Worm (Caenorhabditis elegans) whole organism, L3 larva: ENCODE measurements around the gene Y43F8B.23.
A peak's percentile ranks its signal among the peaks of the same experiment; 100 is the strongest.

Experiments used
- R02D3.7 ChIP-seq: fragments of 150-350 bp; optimal IDR thresholded peaks from 2 replicates; lab custom pipeline; 2014; ENCODE audit warnings: missing biosample characterization, missing genetic modification characterization
- ZK546.5 ChIP-seq: sonication (generic microtip); optimal IDR thresholded peaks from 2 replicates; lab custom pipeline; 2017; ENCODE audit warnings: missing biosample characterization, missing genetic modification characterization
- aly-2 ChIP-seq: fragments of 150-350 bp; optimal IDR thresholded peaks from 2 replicates; lab custom pipeline; 2014; ENCODE audit warnings: missing biosample characterization, missing genetic modification characterization
- ama-1 ChIP-seq: fragments of 150-350 bp; optimal IDR thresholded peaks from 2 replicates; lab custom pipeline; 2018
- ceh-16 ChIP-seq: sonication (generic microtip); optimal IDR thresholded peaks from 2 replicates; lab custom pipeline; 2017; ENCODE audit warnings: missing biosample characterization, missing genetic modification characterization
- ceh-28 ChIP-seq: fragments of 150-350 bp; optimal IDR thresholded peaks from 2 replicates; lab custom pipeline; 2014; ENCODE audit warnings: missing biosample characterization, missing genetic modification reagents, missing genetic modification characterization
- ceh-82 ChIP-seq: fragments of 150-350 bp; optimal IDR thresholded peaks from 2 replicates; lab custom pipeline; 2014; ENCODE audit warnings: missing biosample characterization, missing genetic modification characterization
- ceh-9 ChIP-seq: sonication (generic microtip); optimal IDR thresholded peaks from 2 replicates; lab custom pipeline; 2018; ENCODE audit warnings: missing biosample characterization, missing genetic modification characterization
- egl-27 ChIP-seq: sonication (generic microtip); optimal IDR thresholded peaks from 4 replicates; lab custom pipeline; 2017; ENCODE audit warnings: missing biosample characterization, missing genetic modification reagents, missing genetic modification characterization
- egl-5 ChIP-seq: fragments of 150-350 bp; optimal IDR thresholded peaks from 2 replicates; lab custom pipeline; 2017; ENCODE audit warnings: missing biosample characterization, missing genetic modification reagents, missing genetic modification characterization, inconsistent platforms
- elt-1 ChIP-seq: fragments of 150-350 bp; optimal IDR thresholded peaks from 2 replicates; lab custom pipeline; 2014; ENCODE audit warnings: missing biosample characterization, missing genetic modification characterization
- elt-3 ChIP-seq, 3 experiments: fragments of 150-350 bp in 1 of 3; sonication (generic microtip) in 2 of 3; optimal IDR thresholded peaks; 2 replicates in 2 of 3; 4 replicates in 1 of 3; lab custom pipeline; 2014 to 2017; ENCODE audit warnings: missing biosample characterization in 3 of 3, missing genetic modification characterization in 3 of 3
- eor-1 ChIP-seq, 2 experiments: fragments of 150-350 bp; optimal IDR thresholded peaks; 2 replicates each; lab custom pipeline; 2014 to 2018; ENCODE audit warnings: missing biosample characterization in 2 of 2, missing genetic modification characterization in 2 of 2
- fkh-10 ChIP-seq: sonication (generic microtip); optimal IDR thresholded peaks from 2 replicates; lab custom pipeline; 2017; ENCODE audit warnings: missing biosample characterization, missing genetic modification reagents, missing genetic modification characterization
- fkh-2 ChIP-seq: fragments of 150-350 bp; optimal IDR thresholded peaks from 2 replicates; lab custom pipeline; 2014; ENCODE audit warnings: missing biosample characterization, missing genetic modification reagents, missing genetic modification characterization
- fos-1 ChIP-seq: fragments of 150-350 bp; optimal IDR thresholded peaks from 2 replicates; lab custom pipeline; 2014; ENCODE audit warnings: missing biosample characterization, missing genetic modification characterization
- hmg-11 ChIP-seq: sonication (generic microtip); optimal IDR thresholded peaks from 2 replicates; lab custom pipeline; 2016; ENCODE audit warnings: missing genetic modification characterization, missing compliant biosample characterization
- jun-1 ChIP-seq: fragments of 150-350 bp; optimal IDR thresholded peaks from 2 replicates; lab custom pipeline; 2014; ENCODE audit warnings: missing biosample characterization, missing genetic modification reagents, missing genetic modification characterization
- lin-15B ChIP-seq: fragments of 150-350 bp; optimal IDR thresholded peaks from 2 replicates; lab custom pipeline; 2014; ENCODE audit warnings: missing biosample characterization, missing genetic modification characterization
- mdl-1 ChIP-seq: fragments of 150-350 bp; optimal IDR thresholded peaks from 2 replicates; lab custom pipeline; 2014; ENCODE audit warnings: missing biosample characterization, missing genetic modification characterization
- mml-1 ChIP-seq: fragments of 150-350 bp; sonication (generic microtip); optimal IDR thresholded peaks from 3 replicates; lab custom pipeline; 2014; ENCODE audit warnings: missing biosample characterization, missing genetic modification characterization
- nfya-1 ChIP-seq: sonication (generic microtip); optimal IDR thresholded peaks from 2 replicates; lab custom pipeline; 2017; ENCODE audit warnings: missing genetic modification characterization, mild to moderate bottlenecking, missing compliant biosample characterization, antibody characterized with exemption, moderate library complexity; ENCODE audit not compliant: insufficient read depth
- nhr-11 ChIP-seq: fragments of 150-350 bp; optimal IDR thresholded peaks from 2 replicates; lab custom pipeline; 2014; ENCODE audit warnings: missing biosample characterization, missing genetic modification characterization
- nhr-23 ChIP-seq: fragments of 150-350 bp; optimal IDR thresholded peaks from 2 replicates; lab custom pipeline; 2014; ENCODE audit warnings: missing biosample characterization, missing genetic modification reagents, missing genetic modification characterization
- nhr-237 ChIP-seq: fragments of 150-350 bp; optimal IDR thresholded peaks from 2 replicates; lab custom pipeline; 2014; ENCODE audit warnings: missing biosample characterization, missing genetic modification characterization
- nhr-25 ChIP-seq: sonication (generic microtip); optimal IDR thresholded peaks from 2 replicates; lab custom pipeline; 2017; ENCODE audit warnings: missing biosample characterization, missing genetic modification characterization
- nhr-43 ChIP-seq: sonication (generic microtip); optimal IDR thresholded peaks from 2 replicates; lab custom pipeline; 2016; ENCODE audit warnings: mild to moderate bottlenecking, missing genetic modification characterization, missing compliant biosample characterization; ENCODE audit not compliant: poor library complexity, severe bottlenecking
- nhr-67 ChIP-seq: fragments of 150-350 bp; optimal IDR thresholded peaks from 2 replicates; lab custom pipeline; 2014; ENCODE audit warnings: missing biosample characterization, missing genetic modification characterization
- nhr-76 ChIP-seq: fragments of 150-350 bp; sonication (generic microtip); optimal IDR thresholded peaks from 5 replicates; lab custom pipeline; 2014; ENCODE audit warnings: missing biosample characterization, missing genetic modification characterization
- pha-4 ChIP-seq: fragments of 150-350 bp; optimal IDR thresholded peaks from 2 replicates; lab custom pipeline; 2014; ENCODE audit warnings: missing biosample characterization, missing genetic modification reagents, missing genetic modification characterization
- pqm-1 ChIP-seq: fragments of 150-350 bp; optimal IDR thresholded peaks from 2 replicates; lab custom pipeline; 2017; ENCODE audit warnings: missing biosample characterization, missing genetic modification characterization, inconsistent platforms
- sea-2 ChIP-seq: fragments of 150-350 bp; sonication (generic microtip); optimal IDR thresholded peaks from 4 replicates; lab custom pipeline; 2014; ENCODE audit warnings: missing biosample characterization, missing genetic modification reagents, missing genetic modification characterization
- tbx-2 ChIP-seq: sonication (generic microtip); optimal IDR thresholded peaks from 2 replicates; lab custom pipeline; 2016; ENCODE audit warnings: mild to moderate bottlenecking, missing genetic modification characterization, missing compliant biosample characterization
- unc-39 ChIP-seq: sonication (generic microtip); optimal IDR thresholded peaks from 4 replicates; lab custom pipeline; 2017; ENCODE audit warnings: missing biosample characterization, missing genetic modification characterization
- ztf-11 ChIP-seq: fragments of 150-350 bp; optimal IDR thresholded peaks from 2 replicates; lab custom pipeline; 2014; ENCODE audit warnings: missing biosample characterization, missing genetic modification characterization
- ztf-4 ChIP-seq: fragments of 150-350 bp; optimal IDR thresholded peaks from 2 replicates; lab custom pipeline; 2014; ENCODE audit warnings: missing biosample characterization, missing genetic modification characterization

The Y43F8B.23 gene

DNA sequence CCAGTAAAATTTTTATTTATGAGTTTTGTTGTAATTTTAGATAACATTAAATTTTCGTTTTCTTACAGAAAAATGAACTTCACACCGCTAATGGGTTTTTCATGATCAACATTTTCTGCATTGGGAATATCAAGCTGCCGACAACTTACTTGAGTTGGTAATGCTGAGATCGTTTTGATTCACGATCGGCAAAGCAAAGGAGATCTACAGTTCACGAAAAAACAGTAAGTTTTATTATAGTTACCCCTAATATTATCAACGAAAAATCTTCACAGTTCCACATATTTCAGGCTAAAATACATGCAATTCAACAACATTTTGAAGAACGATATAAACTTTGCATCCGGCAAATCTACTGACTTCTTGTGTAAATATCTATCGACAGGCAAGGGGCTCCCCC lies 15.1 kb upstream of the Y43F8B.23 start, which contains the start of gene Y43F8B.22:
TSS of gene Y43F8B.22 (plus strand) at position 301 of the 400 bp plus-strand sequence.
- no peak for TF ChIP-seq nhr-76
- TF ChIP-seq fos-1 (tag; lab: Kevin White, UChicago) = no peak
- no peak for TF ChIP-seq elt-1 (tag; lab: Kevin White, UChicago)
- TF ChIP-seq fkh-2 (tag; lab: Kevin White, UChicago) = no peak
- TF ChIP-seq nfya-1 = no peak
- no peak for TF ChIP-seq nhr-23 (tag; lab: Kevin White, UChicago)
- no peak for TF ChIP-seq ceh-28 (tag; lab: Kevin White, UChicago)
- no peak for TF ChIP-seq tbx-2 (tag; lab: Kevin White, UChicago)
- TF ChIP-seq hmg-11 (tag; lab: Kevin White, UChicago) = no peak
- TF ChIP-seq ZK546.5 = no peak

DNA sequence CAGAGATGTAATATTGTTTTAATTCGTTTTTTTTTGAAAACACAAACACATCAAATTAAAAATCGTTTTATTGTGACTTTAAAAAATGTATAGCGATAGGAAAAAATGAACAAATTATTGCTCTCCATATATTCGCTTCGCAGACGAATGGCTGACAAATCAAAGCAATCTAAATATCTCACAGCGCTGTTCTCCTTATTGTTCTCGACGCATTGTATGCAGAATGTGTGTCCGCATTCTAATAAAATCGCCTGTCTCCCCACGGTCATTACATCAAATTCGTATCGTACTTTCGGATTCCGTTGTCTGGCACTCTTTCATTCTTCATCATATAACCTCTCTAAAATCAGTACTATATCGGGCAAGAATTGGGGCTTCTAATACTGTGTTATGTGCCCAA lies 10.4 kb upstream of the Y43F8B.23 start, which contains the start of gene Y43F8B.9:
TSS of gene Y43F8B.9 (plus strand) at position 301 of the 400 bp plus-strand sequence.
- TF ChIP-seq sea-2 (GFP tag; lab: Kevin White, UChicago) (no peak), nhr-11 (no peak)

DNA sequence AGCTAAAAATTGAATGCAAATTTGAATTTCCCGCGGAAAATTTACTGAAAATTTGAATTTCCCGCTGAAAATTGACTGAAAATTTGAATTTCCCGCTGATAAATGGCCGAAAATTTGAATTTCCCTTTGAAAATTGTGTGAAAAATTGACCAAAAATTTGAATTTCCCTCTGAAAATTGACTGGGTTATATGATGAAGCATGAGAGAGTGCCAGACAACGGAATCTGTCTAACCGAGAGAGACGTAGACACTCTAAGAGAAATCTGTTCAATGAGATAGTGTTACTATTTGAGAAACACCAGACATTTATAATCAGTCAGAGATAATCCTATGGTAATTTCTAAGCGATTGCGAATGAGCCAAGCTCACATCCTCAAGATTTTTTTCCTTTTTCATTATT lies 9.9 kb upstream of the Y43F8B.23 start:
- TF ChIP-seq sea-2 (GFP tag; lab: Kevin White, UChicago) = no peak
- no peak for TF ChIP-seq nhr-67 (tag; lab: Kevin White, UChicago)
- no peak for TF ChIP-seq ZK546.5
- no peak for TF ChIP-seq aly-2 (tag; lab: Kevin White, UChicago)
- no peak for TF ChIP-seq unc-39 (tag; lab: Kevin White, UChicago)
- no peak for TF ChIP-seq jun-1 (tag; lab: Kevin White, UChicago)
- TF ChIP-seq fkh-10 (GFP tag; lab: Kevin White, UChicago) = no peak
- no peak for TF ChIP-seq mdl-1 (tag; lab: Kevin White, UChicago)
- no peak for TF ChIP-seq egl-27
- TF ChIP-seq egl-5 (tag; lab: Kevin White, UChicago) = no peak
- no peak for TF ChIP-seq nhr-23 (tag; lab: Kevin White, UChicago)
- TF ChIP-seq nhr-237 (tag; lab: Kevin White, UChicago) = no peak
- TF ChIP-seq fkh-2 (tag; lab: Kevin White, UChicago) = no peak
- no peak for TF ChIP-seq pha-4 (tag; lab: Kevin White, UChicago)
- no peak for TF ChIP-seq R02D3.7 (tag; lab: Kevin White, UChicago)
- no peak for TF ChIP-seq fos-1 (tag; lab: Kevin White, UChicago)
- TF ChIP-seq ceh-9 (tag; lab: Kevin White, UChicago) = no peak
- TF ChIP-seq nhr-25 (tag; lab: Kevin White, UChicago) = no peak
- TF ChIP-seq eor-1 (tag; optimal IDR thresholded peaks at IDR 0.05; lab: Kevin White, UChicago) = no peak
- TF ChIP-seq, all 47 proteins: peak for 0

ce11 chrV:19473842-19474514 lies 6.5 kb upstream of the Y43F8B.23 start, which contains the start of gene Y43F8B.10:
Gene Y43F8B.10, plus strand, starts transcription at chrV:19474464.
- no peak for TF ChIP-seq elt-3 (tag; optimal IDR thresholded peaks at IDR 0.05; lab: Kevin White, UChicago)
- peak; percentile 9 for TF ChIP-seq nfya-1
- TF ChIP-seq ceh-82 (tag; lab: Kevin White, UChicago) = no peak
- no peak for TF ChIP-seq fkh-10 (GFP tag; lab: Kevin White, UChicago)
- no peak for TF ChIP-seq pqm-1 (tag; lab: Kevin White, UChicago)
- TF ChIP-seq nhr-67 (tag; lab: Kevin White, UChicago) = no peak
- no peak for TF ChIP-seq nhr-43 (tag; lab: Kevin White, UChicago)
- TF ChIP-seq, all 47 proteins: peak for 1

ce11 chrV:19470385-19470784 lies 2.9 kb upstream of the Y43F8B.23 start, which contains the start of gene Y43F8B.11:
Gene Y43F8B.11, plus strand, starts transcription at chrV:19470685.
- TF ChIP-seq egl-5 (tag; lab: Kevin White, UChicago) (no peak), nhr-43 (tag; lab: Kevin White, UChicago) (no peak), jun-1 (tag; lab: Kevin White, UChicago) (no peak), tbx-2 (tag; lab: Kevin White, UChicago) (no peak), mml-1 (tag; lab: Kevin White, UChicago) (no peak), ztf-11 (tag; lab: Kevin White, UChicago) (no peak), egl-27 (no peak), nhr-237 (tag; lab: Kevin White, UChicago) (no peak), ztf-4 (tag; lab: Kevin White, UChicago) (no peak), lin-15B (tag; lab: Kevin White, UChicago) (no peak), nfya-1 (no peak), fos-1 (tag; lab: Kevin White, UChicago) (no peak), elt-3 (tag; optimal IDR thresholded peaks at IDR 0.05; lab: Kevin White, UChicago) (no peak), ceh-28 (tag; lab: Kevin White, UChicago) (no peak), ceh-16 (tag; lab: Kevin White, UChicago) (no peak), nhr-23 (tag; lab: Kevin White, UChicago) (no peak), nhr-25 (tag; lab: Kevin White, UChicago) (no peak), ama-1 (no peak), nhr-11 (no peak)
